ENCODE assay signal across 1 worm cellular context in the genomic region with DNA sequence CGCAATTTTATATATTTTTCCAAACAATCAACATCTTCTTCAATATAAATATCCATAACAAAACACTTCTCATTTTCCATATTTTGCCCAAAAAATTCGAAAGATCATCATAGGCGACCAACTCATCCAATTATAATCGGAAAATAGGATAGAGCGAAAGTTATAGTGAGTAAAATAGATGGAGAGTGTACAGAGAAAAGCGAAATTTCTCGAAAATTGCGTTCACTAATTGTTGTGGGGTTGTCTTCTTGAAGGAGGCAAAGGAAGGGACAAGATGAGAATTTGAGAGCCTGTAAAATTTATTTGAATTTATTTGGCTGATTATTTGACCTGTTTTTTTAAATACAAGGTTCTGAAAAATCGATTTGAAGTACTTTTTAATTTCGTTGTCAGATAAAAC.
TF ChIP-seq lines count a peak whose summit lies in the region.

No protein-coding gene starts in this region.

TF ChIP-seq in whole organism, L2 larva, 48 proteins besides CTCF, POLR2A, EP300 and RAD21 (continued from another document):
- peak in 1 of 2 experiments; percentile 17 for TF ChIP-seq lsy-2 (tag; optimal IDR thresholded peaks at IDR 0.05; lab: Kevin White, UChicago)
- no peak for TF ChIP-seq elt-3 (tag; optimal IDR thresholded peaks at IDR 0.05; lab: Kevin White, UChicago)
